Worm (Caenorhabditis elegans) whole organism, early embryonic: Measurements from ENCODE around the gene srv-22.

ENCODE experiments used
- B0310.2 ChIP-seq: sonication (generic microtip); optimal IDR thresholded peaks from 2 replicates; lab custom pipeline; 2016; ENCODE audit warnings: mild to moderate bottlenecking, missing genetic modification characterization, missing compliant biosample characterization
- F13C5.2 ChIP-seq: sonication (generic microtip); optimal IDR thresholded peaks from 2 replicates; lab custom pipeline; 2017; ENCODE audit warnings: mild to moderate bottlenecking, missing genetic modification characterization, inconsistent platforms, missing compliant biosample characterization
- aly-1 ChIP-seq: sonication (generic microtip); optimal IDR thresholded peaks from 2 replicates; lab custom pipeline; 2016; ENCODE audit warnings: missing genetic modification characterization, missing compliant biosample characterization
- ama-1 ChIP-seq: fragments of 150-350 bp; optimal IDR thresholded peaks from 2 replicates; lab custom pipeline; 2014
- ceh-13 ChIP-seq: fragments of 200-800 bp; sonication (Bioruptor generic); optimal IDR thresholded peaks from 2 replicates; lab custom pipeline; 2018; ENCODE audit warnings: mild to moderate bottlenecking, missing genetic modification characterization, missing compliant biosample characterization
- ceh-36 ChIP-seq: sonication (generic microtip); optimal IDR thresholded peaks from 2 replicates; lab custom pipeline; 2016; ENCODE audit warnings: missing genetic modification characterization, inconsistent platforms, missing compliant biosample characterization
- ets-7 ChIP-seq: sonication (generic microtip); optimal IDR thresholded peaks from 2 replicates; lab custom pipeline; 2016; ENCODE audit warnings: missing genotype, missing genetic modification characterization, missing compliant biosample characterization
- flt-1 ChIP-seq: fragments of 200-800 bp; sonication (Bioruptor generic); IDR thresholded peaks from 2 replicates; pipeline ENCODE4 v1.3.6; 2022; ENCODE audit warnings: missing genetic modification characterization, missing compliant biosample characterization
- hmbx-1 ChIP-seq: sonication (generic microtip); optimal IDR thresholded peaks from 2 replicates; lab custom pipeline; 2016; ENCODE audit warnings: mild to moderate bottlenecking, missing genetic modification characterization, missing compliant biosample characterization
- hmg-4 ChIP-seq: fragments of 200-800 bp; sonication (Bioruptor generic); optimal IDR thresholded peaks from 2 replicates; lab custom pipeline; 2018; ENCODE audit warnings: mild to moderate bottlenecking, missing genetic modification characterization, missing compliant biosample characterization
- hnd-1 ChIP-seq: sonication (generic microtip); optimal IDR thresholded peaks from 2 replicates; lab custom pipeline; 2016; ENCODE audit warnings: missing genetic modification characterization, missing compliant biosample characterization
- pes-1 ChIP-seq: fragments of 200-800 bp; sonication (Bioruptor generic); IDR thresholded peaks from 2 replicates; pipeline ENCODE4 v1.3.6; 2022; ENCODE audit warnings: missing genetic modification reagents, missing genetic modification characterization, missing compliant biosample characterization
- scrt-1 ChIP-seq: fragments of 200-800 bp; sonication (Bioruptor generic); IDR thresholded peaks from 2 replicates; pipeline ENCODE4 v1.3.6; 2022; ENCODE audit warnings: missing genetic modification characterization, missing compliant biosample characterization
- sea-1 ChIP-seq: fragments of 200-800 bp; sonication (Bioruptor generic); conservative IDR thresholded peaks from 2 replicates; pipeline ENCODE4 v1.3.6; 2022; ENCODE audit warnings: missing genetic modification characterization, missing compliant biosample characterization
- tbx-11 ChIP-seq: fragments of 200-800 bp; sonication (Bioruptor generic); IDR thresholded peaks from 2 replicates; pipeline ENCODE4 v1.3.6; 2022; ENCODE audit warnings: missing genetic modification characterization, missing compliant biosample characterization
- tbx-37 ChIP-seq: fragments of 200-800 bp; sonication (Bioruptor generic); conservative IDR thresholded peaks from 2 replicates; pipeline ENCODE4 v1.3.6; 2022; ENCODE audit warnings: missing genetic modification reagents, missing genetic modification characterization, missing compliant biosample characterization
- tra-4 ChIP-seq: sonication (generic microtip); optimal IDR thresholded peaks from 2 replicates; lab custom pipeline; 2017; ENCODE audit warnings: missing genetic modification characterization, missing compliant biosample characterization

Gene srv-22

ce11 chrIV:5879853-5880252 lies at the start of gene srv-22:
srv-22 (minus strand) TSS chrIV:5879953.
- TF ChIP-seq F13C5.2 (no peak), scrt-1 (no peak), hmg-4 (GFP tag; lab: Kevin White, UChicago) (no peak), pes-1 (GFP tag; lab: Robert Waterston, UW) (no peak), ceh-36 (tag; lab: Kevin White, UChicago) (no peak)

DNA sequence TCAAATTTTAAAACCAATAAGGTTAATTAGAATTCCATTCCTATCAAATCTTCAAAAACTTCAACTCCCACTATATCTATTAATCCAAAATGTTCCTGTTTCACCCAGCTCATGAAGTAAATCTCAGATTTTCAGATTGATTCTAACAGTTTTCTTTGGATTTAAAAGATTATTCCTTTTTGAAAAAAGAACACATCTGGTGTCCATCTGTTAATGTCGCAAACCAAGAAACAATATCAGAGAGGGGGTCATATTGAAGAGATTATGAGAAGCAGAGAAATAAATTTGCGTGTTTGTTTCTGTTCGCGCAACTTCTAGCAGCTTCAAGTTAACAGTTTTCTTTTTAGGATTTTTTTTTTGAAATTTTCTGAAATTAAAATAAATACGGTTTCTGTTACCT lies 49.2 kb upstream of the srv-22 start:
- TF ChIP-seq pes-1 (GFP tag; lab: Robert Waterston, UW), result no peak
- no peak for TF ChIP-seq flt-1 (GFP tag; lab: Robert Waterston, UW)

DNA sequence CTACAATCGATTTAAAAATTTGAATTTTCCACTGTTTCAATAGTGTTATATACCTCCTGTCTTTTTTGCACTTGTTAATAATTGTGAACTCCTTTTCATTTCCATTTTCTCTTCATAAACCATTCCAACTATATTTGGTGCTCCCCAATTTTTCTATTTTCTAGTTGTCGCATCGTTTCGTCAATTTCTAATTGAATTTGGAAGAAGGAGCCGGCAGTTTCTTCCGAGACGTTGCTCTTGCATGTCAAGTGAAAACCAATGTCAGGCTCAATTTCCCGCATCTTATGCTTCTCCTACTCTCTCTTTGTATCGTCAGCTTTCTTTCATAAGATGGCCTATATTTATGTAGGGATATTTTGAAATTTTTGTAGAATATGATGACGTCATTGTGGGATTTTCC lies 48.1 kb upstream of the srv-22 start:
- TF ChIP-seq scrt-1 (no peak), ama-1 (lab: Kevin White, UChicago) (no peak), B0310.2 (tag; lab: Kevin White, UChicago) (no peak), ceh-36 (tag; lab: Kevin White, UChicago) (no peak), tbx-37 (GFP tag; lab: Robert Waterston, UW) (no peak), tbx-11 (GFP tag; lab: Robert Waterston, UW) (no peak), hmbx-1 (tag; lab: Kevin White, UChicago) (no peak)

DNA sequence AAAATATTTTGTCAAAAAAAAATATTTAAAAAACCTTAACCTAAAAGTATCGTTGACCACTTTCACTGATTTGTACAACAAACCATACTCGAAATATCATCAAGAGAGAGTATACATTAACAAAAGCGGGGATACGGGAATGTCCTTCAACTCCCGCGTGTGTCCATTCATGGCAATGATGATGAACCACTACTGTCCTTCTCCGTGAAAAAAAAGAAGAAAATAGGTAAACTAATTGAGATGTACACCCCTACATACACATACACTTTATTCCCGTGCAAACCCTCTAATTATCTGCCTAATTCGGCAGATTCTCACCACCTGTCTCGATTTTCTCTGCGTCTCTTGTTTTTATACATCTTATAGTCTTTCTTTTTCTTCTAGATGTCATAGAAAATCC lies 46.9 kb upstream of the srv-22 start:
- no peak for TF ChIP-seq F13C5.2
- TF ChIP-seq tra-4 (tag; lab: Kevin White, UChicago), result no peak
- no peak for TF ChIP-seq hmbx-1 (tag; lab: Kevin White, UChicago)
- no peak for TF ChIP-seq hnd-1 (tag; lab: Kevin White, UChicago)
- no peak for TF ChIP-seq aly-1 (tag; lab: Kevin White, UChicago)
- TF ChIP-seq ama-1 (lab: Kevin White, UChicago), result no peak
- no peak for TF ChIP-seq pes-1 (GFP tag; lab: Robert Waterston, UW)
- no peak for TF ChIP-seq B0310.2 (tag; lab: Kevin White, UChicago)
- TF ChIP-seq ceh-13 (GFP tag; lab: Kevin White, UChicago), result no peak
- no peak for TF ChIP-seq scrt-1
- TF ChIP-seq tbx-11 (GFP tag; lab: Robert Waterston, UW), result no peak
- no peak for TF ChIP-seq sea-1
- TF ChIP-seq hmg-4 (GFP tag; lab: Kevin White, UChicago), result no peak
- TF ChIP-seq ceh-36 (tag; lab: Kevin White, UChicago), result no peak

DNA sequence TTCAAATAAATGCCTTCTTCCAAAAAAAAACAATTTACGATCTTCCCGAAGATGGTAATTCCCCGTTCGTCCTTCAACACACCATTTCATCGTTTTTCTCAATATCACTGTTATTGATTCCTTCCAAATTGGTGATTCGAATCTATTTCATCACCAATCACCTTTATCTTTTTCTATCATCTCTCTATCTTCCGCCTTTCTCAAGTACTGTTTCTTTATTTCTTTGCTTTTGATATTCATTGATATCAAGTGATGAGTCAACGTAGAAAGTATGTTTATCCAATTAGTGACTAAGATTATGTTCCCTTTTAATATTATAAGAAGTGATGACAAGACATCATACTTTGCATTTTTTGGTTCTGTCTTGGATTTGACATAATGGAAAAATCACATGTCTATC lies 44.5 kb upstream of the srv-22 start:
- TF ChIP-seq hnd-1 (tag; lab: Kevin White, UChicago), result no peak
- no peak for TF ChIP-seq hmbx-1 (tag; lab: Kevin White, UChicago)
- no peak for TF ChIP-seq pes-1 (GFP tag; lab: Robert Waterston, UW)
- TF ChIP-seq sea-1, result no peak
- TF ChIP-seq B0310.2 (tag; lab: Kevin White, UChicago), result no peak
- no peak for TF ChIP-seq tbx-11 (GFP tag; lab: Robert Waterston, UW)

ce11 chrIV:5923112-5923511 lies 43.4 kb upstream of the srv-22 start:
- TF ChIP-seq tra-4 (tag; lab: Kevin White, UChicago) (no peak), F13C5.2 (no peak), flt-1 (GFP tag; lab: Robert Waterston, UW) (no peak), hnd-1 (tag; lab: Kevin White, UChicago) (no peak), ceh-36 (tag; lab: Kevin White, UChicago) (no peak), sea-1 (no peak), B0310.2 (tag; lab: Kevin White, UChicago) (no peak), hmbx-1 (tag; lab: Kevin White, UChicago) (no peak), ets-7 (tag; lab: Kevin White, UChicago) (no peak), ama-1 (lab: Kevin White, UChicago) (no peak), aly-1 (tag; lab: Kevin White, UChicago) (no peak), pes-1 (GFP tag; lab: Robert Waterston, UW) (no peak), tbx-11 (GFP tag; lab: Robert Waterston, UW) (no peak), scrt-1 (no peak), tbx-37 (GFP tag; lab: Robert Waterston, UW) (no peak), ceh-13 (GFP tag; lab: Kevin White, UChicago) (no peak), hmg-4 (GFP tag; lab: Kevin White, UChicago) (no peak)

ce11 chrIV:5917026-5917425 lies 37.3 kb upstream of the srv-22 start, which contains the start of gene dhhc-13:
dhhc-13 (plus strand) TSS chrIV:5917326.
- no peak for TF ChIP-seq aly-1 (tag; lab: Kevin White, UChicago)
- no peak for TF ChIP-seq tra-4 (tag; lab: Kevin White, UChicago)
- TF ChIP-seq hmg-4 (GFP tag; lab: Kevin White, UChicago), result no peak
- TF ChIP-seq scrt-1, result no peak
- no peak for TF ChIP-seq tbx-37 (GFP tag; lab: Robert Waterston, UW)
- no peak for TF ChIP-seq F13C5.2
- no peak for TF ChIP-seq ceh-36 (tag; lab: Kevin White, UChicago)
- TF ChIP-seq B0310.2 (tag; lab: Kevin White, UChicago), result no peak
- TF ChIP-seq hnd-1 (tag; lab: Kevin White, UChicago), result no peak
- no peak for TF ChIP-seq hmbx-1 (tag; lab: Kevin White, UChicago)
- TF ChIP-seq ama-1 (lab: Kevin White, UChicago), result no peak
- no peak for TF ChIP-seq flt-1 (GFP tag; lab: Robert Waterston, UW)
- TF ChIP-seq pes-1 (GFP tag; lab: Robert Waterston, UW), result no peak
- TF ChIP-seq sea-1, result no peak
- no peak for TF ChIP-seq ceh-13 (GFP tag; lab: Kevin White, UChicago)

- TF ChIP-seq ets-7 (tag; lab: Kevin White, UChicago), result no peak
Measured at ce11 chrIV:5915152-5915551, 35.4 kb upstream of the srv-22 start.
